Fruit fly (Drosophila melanogaster): ENCODE data around the gene Atg18a.
A peak's percentile ranks its signal among the peaks of the same experiment; 100 is the strongest.

Gene Atg18a

DNA sequence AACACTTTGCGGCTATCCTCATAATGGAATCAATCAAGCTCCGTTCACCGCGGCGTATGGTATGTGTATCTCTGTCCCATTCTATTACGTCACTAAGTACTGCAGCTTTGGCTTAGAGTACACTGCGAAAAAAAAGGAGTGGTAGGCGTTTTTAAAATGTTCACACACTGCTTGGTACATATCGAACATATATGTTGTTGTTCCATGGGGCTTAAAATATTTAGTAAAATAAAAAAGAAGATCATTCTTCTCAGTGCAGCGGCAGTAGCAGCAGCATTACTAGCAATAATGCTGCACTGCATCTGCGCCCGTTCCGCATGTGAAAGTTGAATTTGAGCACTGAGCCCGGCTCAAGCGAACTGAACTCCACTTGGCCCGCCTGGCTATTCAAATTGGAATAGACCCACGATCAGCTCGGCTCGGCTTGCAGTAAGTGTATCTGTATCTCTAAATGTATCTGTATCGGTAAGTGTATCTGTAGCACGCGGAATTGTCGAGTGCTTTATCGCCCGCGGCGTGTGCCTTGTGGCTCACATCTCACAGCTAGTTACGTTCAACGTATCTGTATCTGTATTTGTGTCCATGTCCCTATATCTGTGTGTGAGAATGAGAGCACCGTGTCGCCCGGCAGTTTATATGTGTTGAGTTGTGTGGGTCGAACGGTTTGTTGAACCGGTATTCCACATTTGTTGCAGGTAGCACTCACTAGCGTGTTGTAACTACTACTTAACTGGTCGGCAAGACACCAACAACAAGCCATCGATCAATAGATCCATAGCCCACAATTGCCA lies 33.3 kb upstream of the Atg18a start (continued):
- peak; percentile 43 for TF ChIP-seq CG9437 (GFP tag; optimal IDR thresholded peaks at IDR 0.05)
- peak; percentile 56 for TF ChIP-seq grau (tag; optimal IDR thresholded peaks at IDR 0.05)
- TF ChIP-seq Oli (tag; optimal IDR thresholded peaks at IDR 0.05), result peak; percentile 76
- TF ChIP-seq gsb-n (tag; optimal IDR thresholded peaks at IDR 0.05), result peak; percentile 10
- peak; percentile 38 for TF ChIP-seq CG8924 (tag; optimal IDR thresholded peaks at IDR 0.05)
- no peak for TF ChIP-seq CG18011 (GFP tag; optimal IDR thresholded peaks at IDR 0.05)
- TF ChIP-seq CG11398 (GFP tag; optimal IDR thresholded peaks at IDR 0.05), result no peak
- TF ChIP-seq CG12391 (tag; optimal IDR thresholded peaks at IDR 0.05), result peak; percentile 49
- no peak for TF ChIP-seq CG42726 (GFP tag; IDR thresholded peaks at IDR 0.05; ENCODE audit: partially characterized antibody)
- TF ChIP-seq psq (GFP tag; optimal IDR thresholded peaks at IDR 0.05), result no peak
- TF ChIP-seq ind (GFP tag; optimal IDR thresholded peaks at IDR 0.05), result peak; percentile 64
- 0 out of 4 replicates have a peak, but pooled peaks have one; percentile 10 for TF ChIP-seq Gug (GFP tag; IDR thresholded peaks at IDR 0.05)
- no peak for TF ChIP-seq YL-1 (GFP tag; optimal IDR thresholded peaks at IDR 0.05)
- TF ChIP-seq fru (optimal IDR thresholded peaks at IDR 0.05), result no peak
- TF ChIP-seq CG17829 (tag; optimal IDR thresholded peaks at IDR 0.05), result no peak
- no peak for TF ChIP-seq dmrt11E (tag; optimal IDR thresholded peaks at IDR 0.05)
- no peak for TF ChIP-seq CkIIα-i1 (GFP tag; IDR thresholded peaks at IDR 0.05)
- TF ChIP-seq caup (GFP tag; optimal IDR thresholded peaks at IDR 0.05; ENCODE audit: severe bottlenecking), result no peak
- TF ChIP-seq CG14050 (GFP tag; IDR thresholded peaks at IDR 0.05), result peak; percentile 57
- TF ChIP-seq Deaf1 (tag; optimal IDR thresholded peaks at IDR 0.05), result no peak
- no peak for TF ChIP-seq CG2129 (GFP tag; IDR thresholded peaks at IDR 0.05; ENCODE audit: partially characterized antibody)
- TF ChIP-seq CG12299 (tag; optimal IDR thresholded peaks at IDR 0.05), result no peak
- peak; percentile 62 for TF ChIP-seq tio (GFP tag; optimal IDR thresholded peaks at IDR 0.05)
- TF ChIP-seq eve (GFP tag; optimal IDR thresholded peaks at IDR 0.05), result peak in 1 of 2 experiments; percentile 62
- peak; percentile 2 for TF ChIP-seq CG13775 (GFP tag; optimal IDR thresholded peaks at IDR 0.05)
- peak; percentile 42 for TF ChIP-seq CG8944 (GFP tag; optimal IDR thresholded peaks at IDR 0.05)
- TF ChIP-seq disco-r (GFP tag; optimal IDR thresholded peaks at IDR 0.05), result no peak
- no peak for TF ChIP-seq CTCF (GFP tag; optimal IDR thresholded peaks at IDR 0.05)
- TF ChIP-seq CG3281 (GFP tag; optimal IDR thresholded peaks at IDR 0.05), result peak; percentile 22
- peak; percentile 30; the same call in 1 of the 2 replicates for TF ChIP-seq CG9932 (GFP tag; IDR thresholded peaks at IDR 0.05)
- no peak for TF ChIP-seq Dll (GFP tag; IDR thresholded peaks at IDR 0.05; ENCODE audit: partially characterized antibody)
- no peak for TF ChIP-seq CG3726 (GFP tag; IDR thresholded peaks at IDR 0.05)
- TF ChIP-seq CG31441 (GFP tag; IDR thresholded peaks at IDR 0.05), result peak; percentile 61
- no peak for TF ChIP-seq NK7.1 (GFP tag; optimal IDR thresholded peaks at IDR 0.05)
- no peak for TF ChIP-seq MBD-R2 (GFP tag; IDR thresholded peaks at IDR 0.05)
- TF ChIP-seq mld (GFP tag; IDR thresholded peaks at IDR 0.05; ENCODE audit: partially characterized antibody), result no peak
- no peak for TF ChIP-seq CG8290 (GFP tag; optimal IDR thresholded peaks at IDR 0.05)
- TF ChIP-seq CG8290 (tag; optimal IDR thresholded peaks at IDR 0.05), result no peak
- peak; percentile 63 for TF ChIP-seq CG1603 (tag; optimal IDR thresholded peaks at IDR 0.05)
- TF ChIP-seq oc (tag; optimal IDR thresholded peaks at IDR 0.05), result peak; percentile 80
- peak; percentile 30 for TF ChIP-seq CG12219 (GFP tag; optimal IDR thresholded peaks at IDR 0.05)
- peak; percentile 51 for TF ChIP-seq CG6689 (GFP tag; IDR thresholded peaks at IDR 0.05)
- no peak for TF ChIP-seq lola (GFP tag; optimal IDR thresholded peaks at IDR 0.05)
- TF ChIP-seq CG1602 (GFP tag; optimal IDR thresholded peaks at IDR 0.05), result peak; percentile 41
- TF ChIP-seq cg (GFP tag; optimal IDR thresholded peaks at IDR 0.05), result peak; percentile 72
- TF ChIP-seq NFAT (GFP tag; IDR thresholded peaks at IDR 0.05), result no peak
- no peak for TF ChIP-seq zen2 (GFP tag; IDR thresholded peaks at IDR 0.05; ENCODE audit: partially characterized antibody)
- TF ChIP-seq jumu (GFP tag; optimal IDR thresholded peaks at IDR 0.05), result peak; percentile 27
- 0 out of 2 replicates have a peak, but pooled peaks have one; percentile 23 for TF ChIP-seq danr (GFP tag; IDR thresholded peaks at IDR 0.05)
- TF ChIP-seq Dip2 (GFP tag; IDR thresholded peaks at IDR 0.05), result no peak

All from whole organism, embryonic.